Fruit fly (Drosophila melanogaster) whole organism, embryonic: Measurements from ENCODE around the gene Ugt49B2.
A peak's percentile ranks its signal among the peaks of the same experiment; 100 is the strongest.

Experiments used
- CG10366 ChIP-seq: fragments of 200-800 bp; sonication (Bioruptor generic); IDR thresholded peaks from 2 replicates; pipeline ENCODE4 v1.3.6; 2022; ENCODE audit warnings: missing biosample characterization, missing genetic modification characterization
- CG10654 ChIP-seq: fragments of 200-800 bp; sonication (Bioruptor generic); optimal IDR thresholded peaks from 2 replicates; lab custom pipeline; 2016; ENCODE audit warnings: missing biosample characterization, missing genetic modification characterization
- CG11093 ChIP-seq: fragments of 200-800 bp; sonication (Bioruptor generic); IDR thresholded peaks from 3 replicates; pipeline ENCODE4 v1.3.6; 2022; ENCODE audit warnings: missing biosample characterization, missing genetic modification characterization
- CG11247 ChIP-seq: fragments of 200-800 bp; sonication (Bioruptor generic); IDR thresholded peaks from 2 replicates; pipeline ENCODE4 v1.3.6; 2022; ENCODE audit warnings: missing biosample characterization, missing genetic modification characterization
- CG12236 ChIP-seq: fragments of 200-800 bp; sonication (Bioruptor generic); optimal IDR thresholded peaks from 2 replicates; lab custom pipeline; 2016; ENCODE audit warnings: missing biosample characterization, missing genetic modification characterization
- CG12744 ChIP-seq: fragments of 200-800 bp; sonication (Bioruptor generic); optimal IDR thresholded peaks from 2 replicates; lab custom pipeline; 2016; ENCODE audit warnings: missing biosample characterization, missing genetic modification characterization
- CG15514 ChIP-seq: fragments of 200-800 bp; sonication (Bioruptor generic); optimal IDR thresholded peaks from 3 replicates; lab custom pipeline; 2017; ENCODE audit warnings: missing biosample characterization, missing genetic modification characterization, mild to moderate bottlenecking, moderate library complexity, missing genetic modification reagents
- CG16779 ChIP-seq: fragments of 200-800 bp; sonication (Bioruptor generic); IDR thresholded peaks from 2 replicates; pipeline ENCODE4 v1.3.6; 2022; ENCODE audit warnings: missing biosample characterization, missing genetic modification characterization
- CG17328 ChIP-seq: fragments of 200-800 bp; sonication (Bioruptor generic); IDR thresholded peaks from 2 replicates; pipeline ENCODE4 v1.3.6; 2022; ENCODE audit warnings: missing biosample characterization, missing genetic modification characterization
- CG17361 ChIP-seq: fragments of 200-800 bp; sonication (Bioruptor generic); IDR thresholded peaks from 3 replicates; pipeline ENCODE4 v1.3.6; 2022; ENCODE audit warnings: missing biosample characterization, missing genetic modification characterization
- CG18011 ChIP-seq: fragments of 200-800 bp; sonication (Bioruptor generic); optimal IDR thresholded peaks from 2 replicates; lab custom pipeline; 2017; ENCODE audit warnings: missing biosample characterization, missing genetic modification characterization, mild to moderate bottlenecking, moderate library complexity, missing genotype
- CG18599 ChIP-seq: fragments of 200-800 bp; sonication (Bioruptor generic); optimal IDR thresholded peaks from 3 replicates; lab custom pipeline; 2017; ENCODE audit warnings: missing biosample characterization, missing genetic modification characterization, mild to moderate bottlenecking, moderate library complexity, missing genetic modification reagents
- CG30431 ChIP-seq: fragments of 200-800 bp; sonication (Bioruptor generic); optimal IDR thresholded peaks from 2 replicates; lab custom pipeline; 2017; ENCODE audit warnings: missing biosample characterization, missing genetic modification characterization
- CG4617 ChIP-seq: fragments of 200-800 bp; sonication (Bioruptor generic); optimal IDR thresholded peaks from 3 replicates; lab custom pipeline; 2016; ENCODE audit warnings: missing biosample characterization, missing genetic modification characterization, borderline replicate concordance
- CG5180 ChIP-seq: fragments of 200-800 bp; sonication (Bioruptor generic); optimal IDR thresholded peaks from 3 replicates; lab custom pipeline; 2017; ENCODE audit warnings: missing biosample characterization, missing genetic modification characterization, mild to moderate bottlenecking, moderate library complexity, missing genetic modification reagents
- CG6765 ChIP-seq: fragments of 200-800 bp; sonication (Bioruptor generic); optimal IDR thresholded peaks from 3 replicates; lab custom pipeline; 2017; ENCODE audit warnings: missing biosample characterization, mild to moderate bottlenecking, missing genetic modification characterization
- CG7987 ChIP-seq: fragments of 200-800 bp; sonication (Bioruptor generic); optimal IDR thresholded peaks from 2 replicates; lab custom pipeline; 2018; ENCODE audit warnings: missing biosample characterization, mild to moderate bottlenecking, missing genetic modification characterization, moderate library complexity
- CG8089 ChIP-seq: fragments of 200-800 bp; sonication (Bioruptor generic); optimal IDR thresholded peaks from 3 replicates; lab custom pipeline; 2016; ENCODE audit warnings: missing biosample characterization, missing genetic modification characterization
- CG8290 ChIP-seq, 3 experiments: fragments of 200-800 bp; sonication (Bioruptor generic); optimal IDR thresholded peaks; 2 replicates each; lab custom pipeline; 2016 to 2019; ENCODE audit warnings: missing biosample characterization in 3 of 3, missing genetic modification characterization in 3 of 3, mild to moderate bottlenecking in 2 of 3, moderate library complexity in 1 of 3
- CG8478 ChIP-seq: fragments of >200 bp; optimal IDR thresholded peaks from 2 replicates; lab custom pipeline; 2018
- CG9932 ChIP-seq: fragments of 200-800 bp; sonication (Bioruptor generic); IDR thresholded peaks from 2 replicates; pipeline ENCODE4 v1.3.6; 2022; ENCODE audit warnings: missing biosample characterization, missing genetic modification characterization
- Deaf1 ChIP-seq: fragments of 200-800 bp; optimal IDR thresholded peaks from 3 replicates; lab custom pipeline; 2019; ENCODE audit warnings: missing biosample characterization, mild to moderate bottlenecking, missing genetic modification characterization, moderate library complexity
- Dll ChIP-seq: fragments of 200-800 bp; sonication (Bioruptor generic); IDR thresholded peaks from 4 replicates; pipeline ENCODE4 v1.3.6; 2022; ENCODE audit warnings: missing biosample characterization, missing genetic modification characterization; ENCODE audit not compliant: partially characterized antibody
- Doc2 ChIP-seq: fragments of 200-800 bp; sonication (Bioruptor generic); IDR thresholded peaks from 2 replicates; pipeline ENCODE4 v1.3.6; 2022; ENCODE audit warnings: missing biosample characterization, missing genetic modification characterization
- Doc3 ChIP-seq: fragments of 200-800 bp; sonication (Bioruptor generic); IDR thresholded peaks from 3 replicates; pipeline ENCODE4 v1.3.6; 2022; ENCODE audit warnings: missing biosample characterization, missing genetic modification characterization; ENCODE audit not compliant: partially characterized antibody
- Fer2 ChIP-seq: fragments of 200-800 bp; sonication (Bioruptor generic); optimal IDR thresholded peaks from 2 replicates; lab custom pipeline; 2018; ENCODE audit warnings: missing biosample characterization, mild to moderate bottlenecking, missing genetic modification characterization, moderate library complexity
- Fer3 ChIP-seq: fragments of 200-800 bp; sonication (Bioruptor generic); optimal IDR thresholded peaks from 2 replicates; lab custom pipeline; 2018; ENCODE audit warnings: missing biosample characterization, mild to moderate bottlenecking, missing genetic modification characterization, moderate library complexity
- HLH3B ChIP-seq: fragments of 200-800 bp; sonication (Bioruptor generic); IDR thresholded peaks from 2 replicates; pipeline ENCODE4 v1.3.6; 2022; ENCODE audit warnings: missing biosample characterization, missing genetic modification characterization
- HLH4C ChIP-seq: fragments of 200-800 bp; sonication (Bioruptor generic); IDR thresholded peaks from 3 replicates; pipeline ENCODE4 v1.3.6; 2022; ENCODE audit warnings: missing biosample characterization, missing genetic modification characterization; ENCODE audit not compliant: partially characterized antibody
- HmgZ ChIP-seq: fragments of 200-800 bp; sonication (Bioruptor generic); optimal IDR thresholded peaks from 2 replicates; lab custom pipeline; 2018; ENCODE audit warnings: missing biosample characterization, mild to moderate bottlenecking, missing genetic modification characterization
- Hr3 ChIP-seq: fragments of 200-800 bp; sonication (Bioruptor generic); optimal IDR thresholded peaks from 3 replicates; lab custom pipeline; 2016; ENCODE audit warnings: missing biosample characterization, missing genetic modification characterization
- Med ChIP-seq: fragments of 200-800 bp; sonication (Bioruptor generic); peaks from one replicate; lab custom pipeline; 2016; ENCODE audit warnings: missing biosample characterization, missing genetic modification characterization, mild to moderate bottlenecking, inconsistent platforms, moderate library complexity
- Nf-YA ChIP-seq: fragments of 200-800 bp; sonication (Bioruptor generic); IDR thresholded peaks from 2 replicates; pipeline ENCODE4 v1.3.6; 2022; ENCODE audit warnings: missing biosample characterization, missing genetic modification characterization
- PHDP ChIP-seq: fragments of 200-800 bp; sonication (Bioruptor generic); optimal IDR thresholded peaks from 3 replicates; lab custom pipeline; 2018; ENCODE audit warnings: missing biosample characterization, mild to moderate bottlenecking, missing genetic modification characterization, moderate library complexity
- abd-A ChIP-seq: fragments of 200-800 bp; sonication (Bioruptor generic); optimal IDR thresholded peaks from 3 replicates; lab custom pipeline; 2019; ENCODE audit warnings: missing biosample characterization, mild to moderate bottlenecking, missing genetic modification characterization, moderate library complexity
- dm ChIP-seq: fragments of 200-800 bp; sonication (Bioruptor generic); optimal IDR thresholded peaks from 3 replicates; lab custom pipeline; 2016; ENCODE audit warnings: missing biosample characterization, missing genetic modification characterization
- dpn ChIP-seq, 2 experiments: fragments of 200-800 bp; sonication (Bioruptor generic); optimal IDR thresholded peaks; 3 replicates each; lab custom pipeline; 2016; ENCODE audit warnings: missing biosample characterization in 2 of 2, missing genetic modification characterization in 2 of 2
- esg ChIP-seq: fragments of 200-800 bp; sonication (Bioruptor generic); conservative IDR thresholded peaks from 2 replicates; pipeline ENCODE4 v1.3.6; 2022; ENCODE audit warnings: missing biosample characterization, missing genetic modification characterization
- fd102C ChIP-seq: fragments of 200-800 bp; sonication (Bioruptor generic); optimal IDR thresholded peaks from 2 replicates; lab custom pipeline; 2018; ENCODE audit warnings: missing biosample characterization, mild to moderate bottlenecking, missing genetic modification characterization, moderate library complexity
- fd3F ChIP-seq: fragments of 200-800 bp; sonication (Bioruptor generic); optimal IDR thresholded peaks from 2 replicates; lab custom pipeline; 2018; ENCODE audit warnings: missing biosample characterization, mild to moderate bottlenecking, missing genetic modification characterization, moderate library complexity
- hth ChIP-seq: fragments of >200 bp; optimal IDR thresholded peaks from 2 replicates; lab custom pipeline; 2017; ENCODE audit warnings: inconsistent platforms
- jumu ChIP-seq: fragments of 200-800 bp; sonication (Bioruptor generic); optimal IDR thresholded peaks from 3 replicates; lab custom pipeline; 2016; ENCODE audit warnings: missing biosample characterization, missing genetic modification characterization
- lbe ChIP-seq: fragments of 200-800 bp; sonication (Bioruptor generic); optimal IDR thresholded peaks from 2 replicates; lab custom pipeline; 2016; ENCODE audit warnings: missing biosample characterization, mild to moderate bottlenecking, missing genetic modification characterization
- pita ChIP-seq: fragments of 200-800 bp; sonication (Bioruptor generic); optimal IDR thresholded peaks from 2 replicates; lab custom pipeline; 2017; ENCODE audit warnings: missing biosample characterization, mild to moderate bottlenecking, missing genetic modification characterization
- repo ChIP-seq: fragments of 200-800 bp; sonication (Bioruptor generic); optimal IDR thresholded peaks from 2 replicates; lab custom pipeline; 2016; ENCODE audit warnings: missing biosample characterization, missing genetic modification characterization
- run ChIP-seq: fragments of 200-800 bp; sonication (Bioruptor generic); optimal IDR thresholded peaks from 3 replicates; lab custom pipeline; 2018; ENCODE audit warnings: missing biosample characterization, mild to moderate bottlenecking, missing genetic modification characterization
- sd ChIP-seq: fragments of 200-800 bp; sonication (Bioruptor generic); optimal IDR thresholded peaks from 3 replicates; lab custom pipeline; 2018; ENCODE audit warnings: missing biosample characterization, mild to moderate bottlenecking, missing genetic modification characterization, moderate library complexity
- ssp ChIP-seq: fragments of 200-800 bp; sonication (Bioruptor generic); IDR thresholded peaks from 2 replicates; pipeline ENCODE4 v1.3.6; 2022; ENCODE audit warnings: missing biosample characterization, missing genetic modification characterization
- tap ChIP-seq: fragments of 200-800 bp; optimal IDR thresholded peaks from 3 replicates; lab custom pipeline; 2019; ENCODE audit warnings: missing biosample characterization, mild to moderate bottlenecking, missing genetic modification characterization, moderate library complexity
- tna ChIP-seq: fragments of 200-800 bp; sonication (Bioruptor generic); IDR thresholded peaks from 2 replicates; pipeline ENCODE4 v1.3.6; 2022; ENCODE audit warnings: missing biosample characterization, missing genetic modification characterization; ENCODE audit not compliant: partially characterized antibody

Gene Ugt49B2

dm6 chr3R:21348367-21349038 is 51.0 kb downstream of the Ugt49B2 start (continued):
- no peak for TF ChIP-seq tna
- no peak for TF ChIP-seq ssp (GFP tag; lab: Robert Waterston, UW)
- TF ChIP-seq CG18599 (GFP tag; lab: Kevin White, UChicago), result no peak
- no peak for TF ChIP-seq CG11247 (GFP tag; lab: Robert Waterston, UW)
- TF ChIP-seq jumu (GFP tag; lab: Kevin White, UChicago), result no peak
- TF ChIP-seq CG10366 (GFP tag; lab: Robert Waterston, UW), result no peak
- no peak for TF ChIP-seq CG8089 (GFP tag; lab: Kevin White, UChicago)
- no peak for TF ChIP-seq CG8290 (GFP tag; optimal IDR thresholded peaks at IDR 0.05; lab: Kevin White, UChicago)
- TF ChIP-seq CG8290 (tag; optimal IDR thresholded peaks at IDR 0.05; lab: Kevin White, UChicago), result peak in 1 of 2 experiments; percentile 44
- TF ChIP-seq Doc2 (GFP tag; lab: Robert Waterston, UW), result no peak
- no peak for TF ChIP-seq Dll
- no peak for TF ChIP-seq CG7987 (GFP tag; lab: Kevin White, UChicago)
- TF ChIP-seq tap (tag; lab: Kevin White, UChicago), result no peak
- peak; percentile 75 for TF ChIP-seq Med (GFP tag; lab: Kevin White, UChicago)
- TF ChIP-seq dm (GFP tag; lab: Kevin White, UChicago), result no peak
- TF ChIP-seq HLH3B (GFP tag; lab: Robert Waterston, UW), result no peak
- no peak for TF ChIP-seq CG30431 (GFP tag; lab: Kevin White, UChicago)
- no peak for TF ChIP-seq CG9932 (GFP tag; lab: Robert Waterston, UW)
- TF ChIP-seq CG8478 (lab: Kevin White, UChicago), result no peak
- TF ChIP-seq fd102C (GFP tag; lab: Kevin White, UChicago), result no peak
- TF ChIP-seq PHDP (tag; lab: Kevin White, UChicago), result no peak
- TF ChIP-seq Hr3, result no peak
- no peak for TF ChIP-seq HLH4C (GFP tag; lab: Robert Waterston, UW)
- no peak for TF ChIP-seq repo (GFP tag; lab: Kevin White, UChicago)
- peak; percentile 30 for TF ChIP-seq abd-A (tag; lab: Kevin White, UChicago)
- TF ChIP-seq CG16779 (GFP tag; lab: Robert Waterston, UW), result no peak
- TF ChIP-seq Fer2 (tag; lab: Kevin White, UChicago), result no peak
- no peak for TF ChIP-seq esg (GFP tag; lab: Robert Waterston, UW)
- no peak for TF ChIP-seq pita (GFP tag; lab: Kevin White, UChicago)
- TF ChIP-seq fd3F, result no peak
- TF ChIP-seq dpn (GFP tag; optimal IDR thresholded peaks at IDR 0.05; lab: Kevin White, UChicago), result no peak
- no peak for TF ChIP-seq CG12744 (GFP tag; lab: Kevin White, UChicago)
- TF ChIP-seq lbe, result peak; percentile 15
- no peak for TF ChIP-seq run
- no peak for TF ChIP-seq CG10654 (GFP tag; lab: Kevin White, UChicago)
- TF ChIP-seq CG17328 (GFP tag; lab: Robert Waterston, UW), result no peak
- no peak for TF ChIP-seq CG12236 (GFP tag; lab: Kevin White, UChicago)
- TF ChIP-seq CG18011 (GFP tag; lab: Kevin White, UChicago), result no peak
- TF ChIP-seq hth (lab: Kevin White, UChicago), result no peak
- no peak for TF ChIP-seq sd (tag; lab: Kevin White, UChicago)
- TF ChIP-seq CG4617, result no peak
- TF ChIP-seq CG5180 (GFP tag; lab: Kevin White, UChicago), result no peak
- TF ChIP-seq HmgZ (tag; lab: Kevin White, UChicago), result no peak
- TF ChIP-seq Fer3 (tag; lab: Kevin White, UChicago), result no peak
- TF ChIP-seq CG17361 (GFP tag; lab: Robert Waterston, UW), result no peak
- TF ChIP-seq Deaf1 (tag; lab: Kevin White, UChicago), result peak; percentile 90
- peak; percentile 2 for TF ChIP-seq CG15514 (GFP tag; lab: Kevin White, UChicago)
- no peak for TF ChIP-seq Doc3 (GFP tag; lab: Robert Waterston, UW)
- TF ChIP-seq CG11093 (GFP tag; lab: Robert Waterston, UW), result 0 out of 3 replicates have a peak, but pooled peaks have one; percentile 20
- no peak for TF ChIP-seq Nf-YA
- no peak for TF ChIP-seq CG6765 (GFP tag; lab: Kevin White, UChicago)
